Fruit fly (Drosophila melanogaster) whole organism, embryonic: Measurements from ENCODE around the gene Cdc42.

Source experiments
- Atf3 ChIP-seq: fragments of 200-800 bp; sonication (Bioruptor generic); optimal IDR thresholded peaks from 3 replicates; lab custom pipeline; 2016; ENCODE audit warnings: missing biosample characterization, missing genetic modification characterization
- BtbVII ChIP-seq: fragments of 200-800 bp; sonication (Bioruptor generic); optimal IDR thresholded peaks from 3 replicates; lab custom pipeline; 2017; ENCODE audit warnings: missing biosample characterization, mild to moderate bottlenecking, missing genetic modification characterization
- CG1233 ChIP-seq: fragments of 200-800 bp; sonication (Bioruptor generic); optimal IDR thresholded peaks from 4 replicates; lab custom pipeline; 2018; ENCODE audit warnings: missing biosample characterization, mild to moderate bottlenecking, missing genetic modification characterization
- CG12942 ChIP-seq: fragments of 200-800 bp; sonication (Bioruptor generic); optimal IDR thresholded peaks from 3 replicates; lab custom pipeline; 2016; ENCODE audit warnings: missing biosample characterization, missing genetic modification characterization
- CG14050 ChIP-seq: fragments of 200-800 bp; sonication (Bioruptor generic); IDR thresholded peaks from 3 replicates; pipeline ENCODE4 v1.3.6; 2022; ENCODE audit warnings: missing biosample characterization, missing genetic modification characterization
- CG15479 ChIP-seq: fragments of 200-800 bp; sonication (Bioruptor generic); optimal IDR thresholded peaks from 3 replicates; lab custom pipeline; 2019; ENCODE audit warnings: missing biosample characterization, mild to moderate bottlenecking, missing genetic modification characterization, moderate library complexity
- CG17912 ChIP-seq: fragments of 200-800 bp; sonication (Bioruptor generic); optimal IDR thresholded peaks from 2 replicates; lab custom pipeline; 2018; ENCODE audit warnings: missing biosample characterization, mild to moderate bottlenecking, missing genetic modification characterization
- CG18599 ChIP-seq: fragments of 200-800 bp; sonication (Bioruptor generic); optimal IDR thresholded peaks from 3 replicates; lab custom pipeline; 2017; ENCODE audit warnings: missing biosample characterization, missing genetic modification characterization, mild to moderate bottlenecking, moderate library complexity, missing genetic modification reagents
- CG18764 ChIP-seq: fragments of 200-800 bp; sonication (Bioruptor generic); optimal IDR thresholded peaks from 3 replicates; lab custom pipeline; 2016; ENCODE audit warnings: missing biosample characterization, missing genetic modification characterization
- CG32532 ChIP-seq: fragments of 200-800 bp; sonication (Bioruptor generic); IDR thresholded peaks from 2 replicates; pipeline ENCODE4 v1.3.6; 2022; ENCODE audit warnings: missing biosample characterization, missing genetic modification characterization
- CG32772 ChIP-seq: fragments of 200-800 bp; sonication (Bioruptor generic); IDR thresholded peaks from 2 replicates; pipeline ENCODE4 v1.3.6; 2022; ENCODE audit warnings: missing biosample characterization, missing genetic modification characterization
- CG3726 ChIP-seq: fragments of 200-800 bp; sonication (Bioruptor generic); IDR thresholded peaks from 3 replicates; pipeline ENCODE4, ENCODE4 v1.3.6; 2022; ENCODE audit warnings: missing biosample characterization, missing genetic modification characterization
- CG7271 ChIP-seq: fragments of 200-800 bp; sonication (Bioruptor generic); optimal IDR thresholded peaks from 2 replicates; lab custom pipeline; 2018; ENCODE audit warnings: missing biosample characterization, mild to moderate bottlenecking, missing genetic modification characterization, moderate library complexity
- CoRest ChIP-seq: fragments of 200-800 bp; sonication (Bioruptor generic); optimal IDR thresholded peaks from 3 replicates; lab custom pipeline; 2018; ENCODE audit warnings: missing biosample characterization, mild to moderate bottlenecking, missing genetic modification characterization, moderate library complexity
- Dip2 ChIP-seq: fragments of 200-800 bp; sonication (Bioruptor generic); IDR thresholded peaks from 2 replicates; pipeline ENCODE4 v1.3.6; 2022; ENCODE audit warnings: missing biosample characterization, missing genetic modification characterization
- Hmr ChIP-seq: fragments of 200-800 bp; sonication (Bioruptor generic); optimal IDR thresholded peaks from 3 replicates; lab custom pipeline; 2017; ENCODE audit warnings: mild to moderate bottlenecking, missing biosample characterization, missing genetic modification reagents, missing genetic modification characterization
- Hmx ChIP-seq: fragments of 200-800 bp; sonication (Bioruptor generic); optimal IDR thresholded peaks from 2 replicates; lab custom pipeline; 2016; ENCODE audit warnings: missing biosample characterization, missing genetic modification characterization
- Hr51 ChIP-seq, 2 experiments: fragments of 200-800 bp; sonication (Bioruptor generic); optimal IDR thresholded peaks; 2 replicates in 1 of 2; 3 replicates in 1 of 2; lab custom pipeline; 2016 to 2018; ENCODE audit warnings: missing biosample characterization in 2 of 2, missing genetic modification characterization in 2 of 2, mild to moderate bottlenecking in 1 of 2, moderate library complexity in 1 of 2
- Lpt ChIP-seq: fragments of >200 bp; optimal IDR thresholded peaks from 2 replicates; lab custom pipeline; 2018; ENCODE audit warnings: missing biosample characterization, missing genetic modification characterization
- Mad ChIP-seq: fragments of 200-800 bp; sonication (Bioruptor generic); optimal IDR thresholded peaks from 2 replicates; lab custom pipeline; 2016; ENCODE audit warnings: missing biosample characterization, missing genetic modification characterization
- NK7.1 ChIP-seq: fragments of 200-800 bp; sonication (Bioruptor generic); optimal IDR thresholded peaks from 3 replicates; lab custom pipeline; 2016; ENCODE audit warnings: missing biosample characterization, missing genetic modification characterization
- Nf-YC ChIP-seq: fragments of 200-800 bp; optimal IDR thresholded peaks from 3 replicates; lab custom pipeline; 2019; ENCODE audit warnings: missing biosample characterization, mild to moderate bottlenecking, missing genetic modification characterization, moderate library complexity
- Opbp ChIP-seq: fragments of 200-800 bp; sonication (Bioruptor generic); IDR thresholded peaks from 3 replicates; pipeline ENCODE4 v1.3.6; 2022; ENCODE audit warnings: missing biosample characterization, missing genetic modification characterization; ENCODE audit not compliant: partially characterized antibody
- Rfx ChIP-seq: fragments of 200-800 bp; sonication (Bioruptor generic); IDR thresholded peaks from 2 replicates; pipeline ENCODE4 v1.3.6; 2022; ENCODE audit warnings: missing biosample characterization, missing genetic modification characterization
- Ssrp ChIP-seq: fragments of 200-800 bp; sonication (Bioruptor generic); optimal IDR thresholded peaks from 2 replicates; lab custom pipeline; 2018; ENCODE audit warnings: missing biosample characterization, mild to moderate bottlenecking, missing genetic modification characterization, moderate library complexity
- Vsx1 ChIP-seq: fragments of 200-800 bp; sonication (Bioruptor generic); optimal IDR thresholded peaks from 2 replicates; lab custom pipeline; 2017; ENCODE audit warnings: missing biosample characterization, mild to moderate bottlenecking, missing genetic modification characterization, missing genetic modification reagents
- Xbp1 ChIP-seq: fragments of 200-800 bp; sonication (Bioruptor generic); optimal IDR thresholded peaks from 3 replicates; lab custom pipeline; 2016; ENCODE audit warnings: missing biosample characterization, mild to moderate bottlenecking, missing genetic modification characterization
- abd-A ChIP-seq: fragments of 200-800 bp; sonication (Bioruptor generic); optimal IDR thresholded peaks from 3 replicates; lab custom pipeline; 2019; ENCODE audit warnings: missing biosample characterization, mild to moderate bottlenecking, missing genetic modification characterization, moderate library complexity
- al ChIP-seq: fragments of 200-800 bp; sonication (Bioruptor generic); IDR thresholded peaks from 2 replicates; pipeline ENCODE4 v1.3.6; 2022; ENCODE audit warnings: missing biosample characterization, missing genetic modification characterization
- ara ChIP-seq: fragments of 200-800 bp; sonication (Bioruptor generic); IDR thresholded peaks from 2 replicates; pipeline ENCODE4 v1.3.6; 2022; ENCODE audit warnings: missing biosample characterization, missing genetic modification characterization
- cas ChIP-seq: fragments of 200-800 bp; sonication (Bioruptor generic); IDR thresholded peaks from 2 replicates; pipeline ENCODE4 v1.3.6; 2022; ENCODE audit warnings: missing biosample characterization, missing genetic modification characterization
- chif ChIP-seq, 2 experiments: fragments of 200-800 bp; sonication (Bioruptor generic); optimal IDR thresholded peaks; 3 replicates each; lab custom pipeline; 2016; ENCODE audit warnings: missing biosample characterization in 2 of 2, missing genetic modification characterization in 2 of 2
- dmrt11E ChIP-seq: fragments of 200-800 bp; sonication (Bioruptor generic); optimal IDR thresholded peaks from 3 replicates; lab custom pipeline; 2018; ENCODE audit warnings: missing biosample characterization, mild to moderate bottlenecking, missing genetic modification characterization, moderate library complexity
- esg ChIP-seq: fragments of 200-800 bp; sonication (Bioruptor generic); conservative IDR thresholded peaks from 2 replicates; pipeline ENCODE4 v1.3.6; 2022; ENCODE audit warnings: missing biosample characterization, missing genetic modification characterization
- fd3F ChIP-seq: fragments of 200-800 bp; sonication (Bioruptor generic); optimal IDR thresholded peaks from 2 replicates; lab custom pipeline; 2018; ENCODE audit warnings: missing biosample characterization, mild to moderate bottlenecking, missing genetic modification characterization, moderate library complexity
- grau ChIP-seq: fragments of 200-800 bp; optimal IDR thresholded peaks from 3 replicates; lab custom pipeline; 2019; ENCODE audit warnings: missing biosample characterization, mild to moderate bottlenecking, missing genetic modification characterization, moderate library complexity
- hkb ChIP-seq, 2 experiments: fragments of 200-800 bp in 1 of 2; fragments of >200 bp in 1 of 2; sonication (Bioruptor generic) in 1 of 2; IDR thresholded peaks in 1 of 2; optimal IDR thresholded peaks in 1 of 2; 2 replicates each; pipeline versions ENCODE4 v1.3.6 to Lab custom; 2017 to 2022; ENCODE audit warnings: missing biosample characterization in 1 of 2, missing genetic modification characterization in 1 of 2
- insv ChIP-seq, 2 experiments: fragments of 200-800 bp; sonication (Bioruptor generic); optimal IDR thresholded peaks; 3 replicates each; lab custom pipeline; 2016 to 2018; ENCODE audit warnings: missing biosample characterization in 2 of 2, missing genetic modification characterization in 2 of 2
- prd ChIP-seq, 3 experiments: fragments of >200 bp in 2 of 3; fragments of 200-800 bp in 1 of 3; sonication (Bioruptor generic) in 1 of 3; optimal IDR thresholded peaks in 2 of 3; IDR thresholded peaks in 1 of 3; 2 replicates in 2 of 3; 3 replicates in 1 of 3; pipeline versions ENCODE4 v1.3.6 to Lab custom; 2017 to 2022; ENCODE audit warnings: missing biosample characterization in 1 of 3, missing genetic modification characterization in 1 of 3
- shn ChIP-seq: fragments of 200-800 bp; sonication (Bioruptor generic); optimal IDR thresholded peaks from 3 replicates; lab custom pipeline; 2016; ENCODE audit warnings: missing biosample characterization, missing genetic modification characterization
- so ChIP-seq: fragments of 200-800 bp; sonication (Bioruptor generic); IDR thresholded peaks from 3 replicates; pipeline ENCODE4 v1.3.6; 2022; ENCODE audit warnings: missing biosample characterization, missing genetic modification characterization
- sqz ChIP-seq: fragments of 200-800 bp; sonication (Bioruptor generic); optimal IDR thresholded peaks from 3 replicates; lab custom pipeline; 2018; ENCODE audit warnings: missing biosample characterization, mild to moderate bottlenecking, missing genetic modification characterization
- ssp ChIP-seq: fragments of 200-800 bp; sonication (Bioruptor generic); IDR thresholded peaks from 2 replicates; pipeline ENCODE4 v1.3.6; 2022; ENCODE audit warnings: missing biosample characterization, missing genetic modification characterization
- tin ChIP-seq: fragments of 200-800 bp; sonication (Bioruptor generic); optimal IDR thresholded peaks from 3 replicates; lab custom pipeline; 2016; ENCODE audit warnings: missing biosample characterization, missing genetic modification characterization
- toy ChIP-seq: fragments of 200-800 bp; sonication (Bioruptor generic); IDR thresholded peaks from 2 replicates; pipeline ENCODE4 v1.3.6; 2022; ENCODE audit warnings: missing biosample characterization, missing genetic modification characterization
- tup ChIP-seq: fragments of 200-800 bp; sonication (Bioruptor generic); optimal IDR thresholded peaks from 2 replicates; lab custom pipeline; 2016; ENCODE audit warnings: missing biosample characterization, mild to moderate bottlenecking, missing genetic modification characterization, moderate library complexity
- unc-4 ChIP-seq: fragments of 200-800 bp; sonication (Bioruptor generic); IDR thresholded peaks from 2 replicates; pipeline ENCODE4 v1.3.6; 2022; ENCODE audit warnings: missing biosample characterization, missing genetic modification characterization; ENCODE audit not compliant: partially characterized antibody
- wdn ChIP-seq: fragments of 200-800 bp; sonication (Bioruptor generic); IDR thresholded peaks from 2 replicates; pipeline ENCODE4 v1.3.6; 2022; ENCODE audit warnings: missing biosample characterization, missing genetic modification characterization

The Cdc42 gene

DNA sequence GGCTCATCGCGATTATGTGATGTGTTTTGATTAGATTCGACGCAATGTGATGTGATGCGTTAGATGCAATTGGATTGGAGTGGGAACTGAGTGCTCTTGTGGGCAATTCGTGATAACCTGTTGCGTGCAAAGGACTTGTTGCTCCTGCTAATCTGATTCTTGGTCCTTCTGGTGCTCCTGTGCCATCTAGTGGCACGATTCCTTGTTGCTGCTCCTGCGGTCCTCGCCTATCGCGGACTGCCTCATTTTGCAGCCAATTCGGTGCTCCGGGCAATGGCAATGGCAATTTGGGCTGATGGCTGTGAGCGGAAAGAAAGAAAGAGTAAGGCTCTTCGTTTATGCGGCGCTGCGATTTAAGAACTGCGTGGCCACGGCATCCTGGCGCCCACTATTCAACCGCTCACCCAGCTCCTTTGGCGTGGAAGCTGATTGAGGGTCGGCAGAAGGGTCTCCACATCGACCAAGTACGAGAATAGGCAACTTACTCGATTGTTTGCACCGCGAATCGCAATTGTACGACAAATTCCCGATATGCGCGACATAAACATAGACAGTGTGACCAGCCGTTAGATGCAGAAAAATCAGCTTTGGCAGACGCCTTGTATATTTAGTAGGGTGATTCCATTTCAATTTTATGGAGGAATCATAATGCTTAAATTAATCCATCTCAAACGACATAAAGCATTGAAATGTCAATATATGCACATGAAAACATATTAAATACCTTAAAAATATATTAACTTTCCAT, 3.8 kb upstream of the Cdc42 start, which contains the start of gene Mer (continued):
- TF ChIP-seq shn (GFP tag; lab: Kevin White, UChicago) (peak; percentile 89), CG17912 (GFP tag; lab: Kevin White, UChicago) (peak; percentile 48), unc-4 (no peak), Hmr (GFP tag; lab: Kevin White, UChicago) (peak; percentile 87), grau (tag; lab: Kevin White, UChicago) (peak; percentile 85), Hr51 (GFP tag; optimal IDR thresholded peaks at IDR 0.05; lab: Kevin White, UChicago) (peak; percentile 82 to 88), Mad (peak; percentile 82), CG32532 (GFP tag; lab: Robert Waterston, UW) (peak; percentile 89), CG12942 (GFP tag; lab: Kevin White, UChicago) (peak; percentile 79), Vsx1 (no peak), Nf-YC (tag; lab: Kevin White, UChicago) (peak; percentile 74), insv (GFP tag; optimal IDR thresholded peaks at IDR 0.05; lab: Kevin White, UChicago) (peak in 1 of 2 experiments; percentile 45), prd (optimal IDR thresholded peaks at IDR 0.05; lab: Kevin White, UChicago) (no peak), prd (GFP tag; IDR thresholded peaks at IDR 0.05; lab: Robert Waterston, UW) (peak; percentile 86), chif (GFP tag; optimal IDR thresholded peaks at IDR 0.05; lab: Kevin White, UChicago) (peak; percentile 69 to 85), sqz (GFP tag; lab: Kevin White, UChicago) (no peak), ara (GFP tag; lab: Robert Waterston, UW) (peak; percentile 78), tin (GFP tag; lab: Kevin White, UChicago) (peak; percentile 76), dmrt11E (tag; lab: Kevin White, UChicago) (peak; percentile 76), al (peak; percentile 81), CG15479 (GFP tag; lab: Kevin White, UChicago) (peak; percentile 27), Hmx (GFP tag; lab: Kevin White, UChicago) (peak; percentile 49), tup (GFP tag; lab: Kevin White, UChicago) (peak; percentile 1), cas (GFP tag; lab: Robert Waterston, UW) (peak; percentile 82), CG14050 (GFP tag; lab: Robert Waterston, UW) (peak; percentile 80), abd-A (tag; lab: Kevin White, UChicago) (no peak), CG3726 (GFP tag; lab: Robert Waterston, UW) (peak; percentile 81; the same call in 2 of the 3 replicates), hkb (optimal IDR thresholded peaks at IDR 0.05; lab: Kevin White, UChicago) (no peak), hkb (GFP tag; IDR thresholded peaks at IDR 0.05; lab: Robert Waterston, UW) (peak; percentile 91), esg (GFP tag; lab: Robert Waterston, UW) (peak; percentile 70), Dip2 (GFP tag; lab: Robert Waterston, UW) (no peak; the same call in 1 of the 2 replicates), Xbp1 (GFP tag; lab: Kevin White, UChicago) (peak; percentile 87), CG1233 (GFP tag; lab: Kevin White, UChicago) (peak; percentile 75), CG18764 (GFP tag; lab: Kevin White, UChicago) (peak; percentile 71), CoRest (peak; percentile 81), CG18599 (GFP tag; lab: Kevin White, UChicago) (peak; percentile 90), CG7271 (tag; lab: Kevin White, UChicago) (no peak), Ssrp (tag; lab: Kevin White, UChicago) (peak; percentile 69), Lpt (no peak), NK7.1 (peak; percentile 79), Opbp (no peak), CG32772 (GFP tag; lab: Robert Waterston, UW) (peak; percentile 68), fd3F (GFP tag; lab: Kevin White, UChicago) (peak; percentile 74), Rfx (peak; percentile 92), wdn (GFP tag; lab: Robert Waterston, UW) (peak; percentile 55; the same call in 1 of the 2 replicates), so (GFP tag; lab: Robert Waterston, UW) (peak; percentile 84; the same call in 1 of the 3 replicates), Atf3 (GFP tag; lab: Kevin White, UChicago) (peak; percentile 66), ssp (peak; percentile 62), BtbVII (GFP tag; lab: Kevin White, UChicago) (peak; percentile 88), toy (GFP tag; lab: Robert Waterston, UW) (no peak)
